Worm (Caenorhabditis elegans): ENCODE measurements around the gene H06I04.6.

- TF ChIP-seq him-1 (tag; optimal IDR thresholded peaks at IDR 0.05) (no peak), dao-5 (tag; optimal IDR thresholded peaks at IDR 0.05) (no peak)
Measured at ce11 chrIII:3063999-3064398, at the start of gene H06I04.6.

All from whole organism, L4/young adult.